Worm (Caenorhabditis elegans) whole organism, L3 larva: Measurements from ENCODE around the gene Y43C5B.3.

Experiments
- ama-1 ChIP-seq: fragments of 150-350 bp; optimal IDR thresholded peaks from 2 replicates; lab custom pipeline; 2018
- ceh-28 ChIP-seq: fragments of 150-350 bp; optimal IDR thresholded peaks from 2 replicates; lab custom pipeline; 2014; ENCODE audit warnings: missing biosample characterization, missing genetic modification reagents, missing genetic modification characterization
- ceh-9 ChIP-seq: sonication (generic microtip); optimal IDR thresholded peaks from 2 replicates; lab custom pipeline; 2018; ENCODE audit warnings: missing biosample characterization, missing genetic modification characterization
- elt-1 ChIP-seq: fragments of 150-350 bp; optimal IDR thresholded peaks from 2 replicates; lab custom pipeline; 2014; ENCODE audit warnings: missing biosample characterization, missing genetic modification characterization
- elt-2 ChIP-seq: sonication (generic microtip); optimal IDR thresholded peaks from 2 replicates; lab custom pipeline; 2016; ENCODE audit warnings: missing genetic modification reagents, mild to moderate bottlenecking, missing genetic modification characterization, missing compliant biosample characterization
- jun-1 ChIP-seq: fragments of 150-350 bp; optimal IDR thresholded peaks from 2 replicates; lab custom pipeline; 2014; ENCODE audit warnings: missing biosample characterization, missing genetic modification reagents, missing genetic modification characterization
- lin-39 ChIP-seq: fragments of 150-350 bp; optimal IDR thresholded peaks from 2 replicates; lab custom pipeline; 2018; ENCODE audit warnings: missing biosample characterization, missing genetic modification reagents, missing genetic modification characterization
- nhr-11 ChIP-seq: fragments of 150-350 bp; optimal IDR thresholded peaks from 2 replicates; lab custom pipeline; 2014; ENCODE audit warnings: missing biosample characterization, missing genetic modification characterization
- nhr-237 ChIP-seq: fragments of 150-350 bp; optimal IDR thresholded peaks from 2 replicates; lab custom pipeline; 2014; ENCODE audit warnings: missing biosample characterization, missing genetic modification characterization
- nhr-28 ChIP-seq: fragments of 150-350 bp; optimal IDR thresholded peaks from 2 replicates; lab custom pipeline; 2014; ENCODE audit warnings: missing biosample characterization, missing genetic modification characterization
- nhr-76 ChIP-seq: fragments of 150-350 bp; sonication (generic microtip); optimal IDR thresholded peaks from 5 replicates; lab custom pipeline; 2014; ENCODE audit warnings: missing biosample characterization, missing genetic modification characterization
- pqm-1 ChIP-seq: fragments of 150-350 bp; optimal IDR thresholded peaks from 2 replicates; lab custom pipeline; 2017; ENCODE audit warnings: missing biosample characterization, missing genetic modification characterization, inconsistent platforms
- skn-1 ChIP-seq: fragments of 150-350 bp; optimal IDR thresholded peaks from 2 replicates; lab custom pipeline; 2014; ENCODE audit warnings: missing biosample characterization, missing genetic modification characterization

DNA sequence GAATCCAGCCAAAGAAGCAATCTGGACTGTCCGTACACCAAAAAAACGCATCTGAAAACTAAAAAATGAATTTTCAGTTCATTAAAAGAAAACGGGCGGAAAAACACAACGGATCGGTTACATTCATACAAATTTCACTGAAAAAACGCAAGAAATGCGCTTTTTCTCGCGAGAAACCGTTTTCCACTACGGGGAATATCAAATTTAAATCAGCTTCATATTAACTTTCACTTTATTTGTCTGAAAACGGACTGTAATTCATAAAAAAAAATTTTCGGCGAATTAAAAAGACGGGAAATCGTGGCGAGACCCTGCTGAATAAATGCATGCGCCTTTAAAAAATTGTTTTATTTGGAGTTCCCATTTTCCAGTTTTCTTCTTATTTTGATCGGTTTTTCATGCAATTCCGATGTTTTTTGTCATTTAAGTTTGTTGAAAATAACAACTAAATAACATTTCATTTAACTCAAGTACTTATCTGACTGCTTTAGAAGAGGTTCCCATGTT is 17.4 kb downstream of the Y43C5B.3 start, which contains the start of gene pges-2:
- TF ChIP-seq elt-2, result no peak
- TF ChIP-seq ama-1 (lab: Kevin White, UChicago), result no peak
- no peak for TF ChIP-seq nhr-76 (tag; lab: Kevin White, UChicago)
- no peak for TF ChIP-seq ceh-9 (tag; lab: Kevin White, UChicago)
- TF ChIP-seq elt-1, result no peak
- peak; percentile 35 for TF ChIP-seq pqm-1 (tag; lab: Kevin White, UChicago)
- no peak for TF ChIP-seq nhr-11 (tag; lab: Kevin White, UChicago)
- TF ChIP-seq skn-1 (tag; lab: Kevin White, UChicago), result no peak
- TF ChIP-seq jun-1 (tag; lab: Kevin White, UChicago), result no peak
- TF ChIP-seq ceh-28 (tag; lab: Kevin White, UChicago), result no peak
- no peak for TF ChIP-seq nhr-237
- TF ChIP-seq nhr-28 (tag; lab: Kevin White, UChicago), result no peak
- TF ChIP-seq lin-39 (tag; lab: Kevin White, UChicago), result no peak
